Worm (Caenorhabditis elegans) whole organism, L2 larva: ENCODE data around the gene exos-4.2.

Source experiments
- C34F6.9 ChIP-seq: fragments of 150-350 bp; optimal IDR thresholded peaks from 2 replicates; lab custom pipeline; 2014; ENCODE audit warnings: missing biosample characterization, missing genetic modification characterization
- F13H6.1 ChIP-seq: sonication (generic microtip); optimal IDR thresholded peaks from 2 replicates; lab custom pipeline; 2016; ENCODE audit warnings: missing genetic modification characterization, missing compliant biosample characterization
- Y55F3AM.14 ChIP-seq: fragments of 200-800 bp; sonication (Bioruptor generic); optimal IDR thresholded peaks from 2 replicates; lab custom pipeline; 2018; ENCODE audit warnings: mild to moderate bottlenecking, missing genetic modification characterization, missing compliant biosample characterization
- alr-1 ChIP-seq: fragments of 150-350 bp; optimal IDR thresholded peaks from 2 replicates; lab custom pipeline; 2014; ENCODE audit warnings: missing biosample characterization, missing genetic modification characterization
- aly-2 ChIP-seq: fragments of 150-350 bp; optimal IDR thresholded peaks from 2 replicates; lab custom pipeline; 2014; ENCODE audit warnings: missing biosample characterization, missing genetic modification characterization
- ama-1 ChIP-seq: fragments of 150-350 bp; optimal IDR thresholded peaks from 2 replicates; lab custom pipeline; 2018; ENCODE audit warnings: inconsistent platforms
- blmp-1 ChIP-seq: sonication (generic microtip); optimal IDR thresholded peaks from 2 replicates; lab custom pipeline; 2017; ENCODE audit warnings: missing genetic modification characterization, mild to moderate bottlenecking, missing compliant biosample characterization, antibody characterized with exemption, moderate library complexity; ENCODE audit not compliant: insufficient read depth
- crh-2 ChIP-seq: sonication (generic microtip); optimal IDR thresholded peaks from 2 replicates; lab custom pipeline; 2017; ENCODE audit warnings: missing biosample characterization, missing genetic modification characterization
- dmd-4 ChIP-seq: sonication (generic microtip); optimal IDR thresholded peaks from 2 replicates; lab custom pipeline; 2017; ENCODE audit warnings: missing biosample characterization, missing genetic modification characterization
- fos-1 ChIP-seq: fragments of 150-350 bp; optimal IDR thresholded peaks from 2 replicates; lab custom pipeline; 2014; ENCODE audit warnings: missing biosample characterization, missing genetic modification characterization
- gmeb-1 ChIP-seq: fragments of 150-350 bp; optimal IDR thresholded peaks from 2 replicates; lab custom pipeline; 2014; ENCODE audit warnings: missing biosample characterization, missing genetic modification characterization
- lin-11 ChIP-seq: fragments of 150-350 bp; sonication (generic microtip); optimal IDR thresholded peaks from 2 replicates; lab custom pipeline; 2014; ENCODE audit warnings: missing biosample characterization, missing genetic modification characterization, inconsistent platforms, mixed read lengths
- lin-13 ChIP-seq: fragments of 150-350 bp; optimal IDR thresholded peaks from 2 replicates; lab custom pipeline; 2014; ENCODE audit warnings: missing biosample characterization, missing genetic modification reagents, missing genetic modification characterization
- lin-39 ChIP-seq: fragments of 150-350 bp; optimal IDR thresholded peaks from 2 replicates; lab custom pipeline; 2014; ENCODE audit warnings: missing biosample characterization, missing genetic modification reagents, missing genetic modification characterization
- lsy-2 ChIP-seq, 2 experiments: fragments of 150-350 bp in 1 of 2; sonication (generic microtip) in 1 of 2; optimal IDR thresholded peaks; 2 replicates each; lab custom pipeline; 2014 to 2017; ENCODE audit warnings: missing biosample characterization in 2 of 2, missing genetic modification characterization in 2 of 2
- mab-5 ChIP-seq: fragments of 150-350 bp; optimal IDR thresholded peaks from 2 replicates; lab custom pipeline; 2014; ENCODE audit warnings: missing biosample characterization, missing genetic modification characterization
- mbf-1 ChIP-seq: sonication (generic microtip); optimal IDR thresholded peaks from 2 replicates; lab custom pipeline; 2017; ENCODE audit warnings: missing biosample characterization, missing genetic modification characterization
- mdl-1 ChIP-seq, 2 experiments: fragments of 150-350 bp in 1 of 2; sonication (generic microtip) in 1 of 2; optimal IDR thresholded peaks; 2 replicates each; lab custom pipeline; 2017; ENCODE audit warnings: missing biosample characterization in 2 of 2, missing genetic modification characterization in 2 of 2
- nhr-10 ChIP-seq: sonication (generic microtip); optimal IDR thresholded peaks from 2 replicates; lab custom pipeline; 2017; ENCODE audit warnings: missing biosample characterization, missing genetic modification characterization
- nhr-129 ChIP-seq: fragments of 150-350 bp; optimal IDR thresholded peaks from 2 replicates; lab custom pipeline; 2014; ENCODE audit warnings: missing biosample characterization, missing genetic modification characterization
- nhr-21 ChIP-seq: fragments of 150-350 bp; optimal IDR thresholded peaks from 2 replicates; lab custom pipeline; 2014; ENCODE audit warnings: missing biosample characterization, missing genetic modification characterization
- nhr-23 ChIP-seq: fragments of 150-350 bp; optimal IDR thresholded peaks from 2 replicates; lab custom pipeline; 2014; ENCODE audit warnings: missing biosample characterization, missing genetic modification reagents, missing genetic modification characterization
- nhr-237 ChIP-seq: fragments of 150-350 bp; optimal IDR thresholded peaks from 2 replicates; lab custom pipeline; 2014; ENCODE audit warnings: missing biosample characterization, missing genetic modification characterization
- nhr-25 ChIP-seq: fragments of 150-350 bp; sonication (generic microtip); optimal IDR thresholded peaks from 3 replicates; lab custom pipeline; 2014; ENCODE audit warnings: missing biosample characterization, missing genetic modification characterization
- nhr-6 ChIP-seq: fragments of 150-350 bp; optimal IDR thresholded peaks from 2 replicates; lab custom pipeline; 2014; ENCODE audit warnings: missing biosample characterization, missing genetic modification characterization
- nhr-77 ChIP-seq: fragments of 150-350 bp; optimal IDR thresholded peaks from 2 replicates; lab custom pipeline; 2014; ENCODE audit warnings: missing biosample characterization, missing genetic modification characterization
- peb-1 ChIP-seq: fragments of 150-350 bp; optimal IDR thresholded peaks from 2 replicates; lab custom pipeline; 2014; ENCODE audit warnings: missing biosample characterization, missing genetic modification characterization
- sma-3 ChIP-seq: sonication (generic microtip); optimal IDR thresholded peaks from 2 replicates; lab custom pipeline; 2016; ENCODE audit warnings: missing genetic modification reagents, missing genetic modification characterization, missing compliant biosample characterization
- sma-9 ChIP-seq, 2 experiments: fragments of 150-350 bp in 1 of 2; sonication (generic microtip) in 1 of 2; optimal IDR thresholded peaks; 2 replicates each; lab custom pipeline; 2014 to 2016; ENCODE audit warnings: missing genetic modification characterization in 2 of 2, mild to moderate bottlenecking in 1 of 2, missing biosample characterization in 1 of 2, missing compliant biosample characterization in 1 of 2, missing genetic modification reagents in 1 of 2, moderate library complexity in 1 of 2
- snpc-4 ChIP-seq: fragments of 150-350 bp; optimal IDR thresholded peaks from 2 replicates; lab custom pipeline; 2014; ENCODE audit warnings: missing biosample characterization, missing genetic modification characterization
- unc-39 ChIP-seq: fragments of 150-350 bp; optimal IDR thresholded peaks from 2 replicates; lab custom pipeline; 2014; ENCODE audit warnings: missing biosample characterization, missing genetic modification characterization
- unc-55 ChIP-seq: fragments of 150-350 bp; sonication (generic microtip); optimal IDR thresholded peaks from 3 replicates; lab custom pipeline; 2014; ENCODE audit warnings: missing biosample characterization, missing genetic modification reagents, missing genetic modification characterization
- unc-62 ChIP-seq: fragments of 150-350 bp; optimal IDR thresholded peaks from 2 replicates; lab custom pipeline; 2014; ENCODE audit warnings: missing biosample characterization, missing genetic modification reagents, missing genetic modification characterization
- zag-1 ChIP-seq: fragments of 150-350 bp; optimal IDR thresholded peaks from 2 replicates; lab custom pipeline; 2014; ENCODE audit warnings: missing biosample characterization, missing genetic modification characterization

Gene exos-4.2

ce11 chrIII:839491-839890, 20.5 kb upstream of the exos-4.2 start, which contains the start of gene dos-3:
Gene dos-3 (minus strand): TSS chrIII:839591.
- no peak for TF ChIP-seq nhr-237 (tag; lab: Kevin White, UChicago)
- TF ChIP-seq alr-1 (tag; lab: Kevin White, UChicago): no peak
- no peak for TF ChIP-seq nhr-77 (tag; lab: Kevin White, UChicago)
- TF ChIP-seq C34F6.9 (tag; lab: Kevin White, UChicago): no peak
- TF ChIP-seq, all 48 proteins: peak for 0

- TF ChIP-seq fos-1 (tag; lab: Kevin White, UChicago): no peak
- TF ChIP-seq lin-13 (GFP tag; lab: Kevin White, UChicago): no peak
- TF ChIP-seq lin-39 (tag; lab: Kevin White, UChicago): no peak
- TF ChIP-seq lsy-2 (tag; optimal IDR thresholded peaks at IDR 0.05; lab: Kevin White, UChicago): no peak
- no peak for TF ChIP-seq nhr-237 (tag; lab: Kevin White, UChicago)
- no peak for TF ChIP-seq nhr-25 (tag; lab: Kevin White, UChicago)
- TF ChIP-seq crh-2: no peak
- no peak for TF ChIP-seq zag-1 (tag; lab: Kevin White, UChicago)
- no peak for TF ChIP-seq alr-1 (tag; lab: Kevin White, UChicago)
Measured at ce11 chrIII:841177-841576, 18.8 kb upstream of the exos-4.2 start, which contains the start of gene K02F3.9. Gene K02F3.9 (minus strand): TSS chrIII:841366.

- TF ChIP-seq nhr-6: no peak
- TF ChIP-seq gmeb-1: no peak
- no peak for TF ChIP-seq nhr-23 (tag; lab: Kevin White, UChicago)
- TF ChIP-seq aly-2 (tag; lab: Kevin White, UChicago): no peak
- no peak for TF ChIP-seq snpc-4 (tag; lab: Kevin White, UChicago)
- no peak for TF ChIP-seq nhr-25 (tag; lab: Kevin White, UChicago)
- TF ChIP-seq fos-1 (tag; lab: Kevin White, UChicago): no peak
- no peak for TF ChIP-seq mbf-1 (tag; lab: Kevin White, UChicago)
Measured at ce11 chrIII:842630-843029, 17.4 kb upstream of the exos-4.2 start, which contains the start of gene far-8. Gene far-8 (plus strand): TSS chrIII:842930.

ce11 chrIII:843999-844398, 16.0 kb upstream of the exos-4.2 start:
- TF ChIP-seq nhr-25 (tag; lab: Kevin White, UChicago) (peak; percentile 35), mab-5 (tag; lab: Kevin White, UChicago) (no peak), sma-3 (GFP tag; lab: Kevin White, UChicago) (no peak), fos-1 (tag; lab: Kevin White, UChicago) (peak; percentile 68), nhr-129 (tag; lab: Kevin White, UChicago) (peak; percentile 51), lsy-2 (tag; optimal IDR thresholded peaks at IDR 0.05; lab: Kevin White, UChicago) (peak in 1 of 2 experiments; percentile 18), nhr-10 (tag; lab: Kevin White, UChicago) (no peak), lin-39 (tag; lab: Kevin White, UChicago) (no peak), nhr-21 (tag; lab: Kevin White, UChicago) (peak; percentile 71), C34F6.9 (tag; lab: Kevin White, UChicago) (peak; percentile 19), lin-11 (tag; lab: Kevin White, UChicago) (peak; percentile 3), sma-9 (GFP tag; optimal IDR thresholded peaks at IDR 0.05; lab: Kevin White, UChicago) (peak; percentile 65), sma-9 (tag; optimal IDR thresholded peaks at IDR 0.05; lab: Kevin White, UChicago) (no peak), unc-55 (GFP tag; lab: Kevin White, UChicago) (no peak), Y55F3AM.14 (GFP tag; lab: Kevin White, UChicago) (no peak)

- peak; percentile 2 for TF ChIP-seq C34F6.9 (tag; lab: Kevin White, UChicago)
- no peak for TF ChIP-seq unc-39
- peak; percentile 5 for TF ChIP-seq unc-55 (GFP tag; lab: Kevin White, UChicago)
- TF ChIP-seq nhr-129 (tag; lab: Kevin White, UChicago): peak; percentile 48
- no peak for TF ChIP-seq peb-1
Measured at ce11 chrIII:844577-844976, 15.4 kb upstream of the exos-4.2 start.

ce11 chrIII:845485-845884, 14.5 kb upstream of the exos-4.2 start, which contains the start of gene K02F3.2:
Gene K02F3.2 (plus strand): TSS chrIII:845841.
- no peak for TF ChIP-seq dmd-4
- TF ChIP-seq lin-11 (tag; lab: Kevin White, UChicago): no peak
- peak; percentile 66 for TF ChIP-seq nhr-129 (tag; lab: Kevin White, UChicago)
- TF ChIP-seq C34F6.9 (tag; lab: Kevin White, UChicago): peak; percentile 50
- peak; percentile 69 for TF ChIP-seq nhr-25 (tag; lab: Kevin White, UChicago)
- TF ChIP-seq unc-55 (GFP tag; lab: Kevin White, UChicago): peak; percentile 87
- TF ChIP-seq mdl-1 (tag; optimal IDR thresholded peaks at IDR 0.05; lab: Kevin White, UChicago): peak in 1 of 2 experiments; percentile 51
- no peak for TF ChIP-seq ama-1
- TF ChIP-seq F13H6.1: peak; percentile 2
- TF ChIP-seq sma-3 (GFP tag; lab: Kevin White, UChicago): peak; percentile 36
- TF ChIP-seq gmeb-1: peak; percentile 93
- TF ChIP-seq sma-9 (GFP tag; optimal IDR thresholded peaks at IDR 0.05; lab: Kevin White, UChicago): peak; percentile 83
- no peak for TF ChIP-seq sma-9 (tag; optimal IDR thresholded peaks at IDR 0.05; lab: Kevin White, UChicago)
- peak; percentile 47 for TF ChIP-seq fos-1 (tag; lab: Kevin White, UChicago)
- no peak for TF ChIP-seq alr-1 (tag; lab: Kevin White, UChicago)
- peak; percentile 92 for TF ChIP-seq nhr-21 (tag; lab: Kevin White, UChicago)
- TF ChIP-seq crh-2: peak; percentile 73
- peak; percentile 13 to 66 for TF ChIP-seq lsy-2 (tag; optimal IDR thresholded peaks at IDR 0.05; lab: Kevin White, UChicago)
- peak; percentile 42 for TF ChIP-seq blmp-1 (tag; lab: Kevin White, UChicago)
- TF ChIP-seq nhr-6: no peak
- no peak for TF ChIP-seq unc-62
